Fruit fly (Drosophila melanogaster) whole organism, embryonic: ENCODE measurements around the gene CG14253.

Experiments
- ATbp ChIP-seq: fragments of 200-800 bp; sonication (Bioruptor generic); optimal IDR thresholded peaks from 2 replicates; lab custom pipeline; 2017; ENCODE audit warnings: missing biosample characterization, mild to moderate bottlenecking, missing genetic modification characterization, missing genetic modification reagents
- CG10274 ChIP-seq: fragments of 200-800 bp; sonication (Bioruptor generic); optimal IDR thresholded peaks from 3 replicates; lab custom pipeline; 2017; ENCODE audit warnings: missing biosample characterization, mild to moderate bottlenecking, missing genetic modification characterization
- CG10321 ChIP-seq: fragments of 200-800 bp; sonication (Bioruptor generic); IDR thresholded peaks from 2 replicates; pipeline ENCODE4 v1.3.6; 2022; ENCODE audit warnings: missing biosample characterization, missing genetic modification characterization
- CG11456 ChIP-seq: fragments of 200-800 bp; sonication (Bioruptor generic); IDR thresholded peaks from 3 replicates; pipeline ENCODE4 v1.3.6; 2022; ENCODE audit warnings: missing biosample characterization, missing genetic modification characterization
- CG12744 ChIP-seq: fragments of 200-800 bp; sonication (Bioruptor generic); optimal IDR thresholded peaks from 2 replicates; lab custom pipeline; 2016; ENCODE audit warnings: missing biosample characterization, missing genetic modification characterization
- CG13624 ChIP-seq: fragments of 200-800 bp; sonication (Bioruptor generic); optimal IDR thresholded peaks from 2 replicates; lab custom pipeline; 2016; ENCODE audit warnings: missing biosample characterization, missing genetic modification characterization
- CG15479 ChIP-seq: fragments of 200-800 bp; sonication (Bioruptor generic); optimal IDR thresholded peaks from 3 replicates; lab custom pipeline; 2019; ENCODE audit warnings: missing biosample characterization, mild to moderate bottlenecking, missing genetic modification characterization, moderate library complexity
- CG16813 ChIP-seq: fragments of 200-800 bp; sonication (Bioruptor generic); IDR thresholded peaks from 3 replicates; pipeline ENCODE4 v1.3.6; 2022; ENCODE audit warnings: missing biosample characterization, missing genetic modification characterization; ENCODE audit not compliant: partially characterized antibody
- CG17359 ChIP-seq: fragments of 200-800 bp; sonication (Bioruptor generic); optimal IDR thresholded peaks from 3 replicates; lab custom pipeline; 2018; ENCODE audit warnings: missing biosample characterization, mild to moderate bottlenecking, missing genetic modification characterization, moderate library complexity
- CG17385 ChIP-seq: fragments of 200-800 bp; sonication (Bioruptor generic); optimal IDR thresholded peaks from 3 replicates; lab custom pipeline; 2018; ENCODE audit warnings: missing biosample characterization, mild to moderate bottlenecking, missing genetic modification characterization
- CG17568 ChIP-seq: fragments of 200-800 bp; sonication (Bioruptor generic); optimal IDR thresholded peaks from 2 replicates; lab custom pipeline; 2018; ENCODE audit warnings: missing biosample characterization, mild to moderate bottlenecking, missing genetic modification characterization, moderate library complexity
- CG2202 ChIP-seq: fragments of 200-800 bp; sonication (Bioruptor generic); optimal IDR thresholded peaks from 2 replicates; lab custom pipeline; 2018; ENCODE audit warnings: missing biosample characterization, mild to moderate bottlenecking, missing genetic modification characterization
- CG2889 ChIP-seq: fragments of 200-800 bp; sonication (Bioruptor generic); IDR thresholded peaks from 3 replicates; pipeline ENCODE4 v1.3.6; 2022; ENCODE audit warnings: missing biosample characterization, missing genetic modification characterization
- CG31365 ChIP-seq: fragments of 200-800 bp; sonication (Bioruptor generic); optimal IDR thresholded peaks from 2 replicates; lab custom pipeline; 2018; ENCODE audit warnings: missing biosample characterization, mild to moderate bottlenecking, missing genetic modification characterization
- CG34422 ChIP-seq: fragments of 200-800 bp; sonication (Bioruptor generic); IDR thresholded peaks from 3 replicates; pipeline ENCODE4 v1.3.6; 2022; ENCODE audit warnings: missing biosample characterization, missing genetic modification characterization
- CG3847 ChIP-seq: fragments of 200-800 bp; sonication (Bioruptor generic); IDR thresholded peaks from 2 replicates; pipeline ENCODE4 v1.3.6; 2022; ENCODE audit warnings: missing biosample characterization, missing genetic modification characterization
- CG43689 ChIP-seq: fragments of 200-800 bp; sonication (Bioruptor generic); IDR thresholded peaks from 2 replicates; pipeline ENCODE4 v1.3.6; 2022; ENCODE audit warnings: missing biosample characterization, missing genetic modification characterization
- CG4424 ChIP-seq: fragments of 200-800 bp; sonication (Bioruptor generic); optimal IDR thresholded peaks from 3 replicates; lab custom pipeline; 2016; ENCODE audit warnings: missing biosample characterization, missing genetic modification characterization
- CG5180 ChIP-seq: fragments of 200-800 bp; sonication (Bioruptor generic); optimal IDR thresholded peaks from 3 replicates; lab custom pipeline; 2017; ENCODE audit warnings: missing biosample characterization, missing genetic modification characterization, mild to moderate bottlenecking, moderate library complexity, missing genetic modification reagents
- CG6272 ChIP-seq: fragments of 200-800 bp; sonication (Bioruptor generic); IDR thresholded peaks from 2 replicates; pipeline ENCODE4 v1.3.6; 2022; ENCODE audit warnings: missing biosample characterization, missing genetic modification characterization
- Dbx ChIP-seq: fragments of 200-800 bp; sonication (Bioruptor generic); IDR thresholded peaks from 3 replicates; pipeline ENCODE4 v1.3.6; 2022; ENCODE audit warnings: missing biosample characterization, missing genetic modification characterization
- Doc3 ChIP-seq: fragments of 200-800 bp; sonication (Bioruptor generic); IDR thresholded peaks from 3 replicates; pipeline ENCODE4 v1.3.6; 2022; ENCODE audit warnings: missing biosample characterization, missing genetic modification characterization; ENCODE audit not compliant: partially characterized antibody
- E2f2 ChIP-seq: fragments of 200-800 bp; sonication (Bioruptor generic); IDR thresholded peaks from 2 replicates; pipeline ENCODE4 v1.3.6; 2022; ENCODE audit warnings: missing biosample characterization, missing genetic modification characterization
- H2.0 ChIP-seq: fragments of 200-800 bp; sonication (Bioruptor generic); IDR thresholded peaks from 2 replicates; pipeline ENCODE4 v1.3.6; 2022; ENCODE audit warnings: missing biosample characterization, missing genetic modification characterization
- HLHmδ ChIP-seq: fragments of 200-800 bp; sonication (Bioruptor generic); optimal IDR thresholded peaks from 2 replicates; lab custom pipeline; 2018; ENCODE audit warnings: missing biosample characterization, mild to moderate bottlenecking, missing genetic modification characterization, moderate library complexity
- Hr78 ChIP-seq, 2 experiments: fragments of 200-800 bp in 1 of 2; fragments of >200 bp in 1 of 2; sonication (Bioruptor generic) in 1 of 2; optimal IDR thresholded peaks; 2 replicates each; lab custom pipeline; 2017 to 2019; ENCODE audit warnings: missing biosample characterization in 2 of 2, missing genetic modification characterization in 2 of 2, mild to moderate bottlenecking in 1 of 2, moderate library complexity in 1 of 2
- Lpt ChIP-seq: fragments of >200 bp; optimal IDR thresholded peaks from 2 replicates; lab custom pipeline; 2018; ENCODE audit warnings: missing biosample characterization, missing genetic modification characterization
- NfI ChIP-seq: fragments of 200-800 bp; sonication (Bioruptor generic); optimal IDR thresholded peaks from 3 replicates; lab custom pipeline; 2018; ENCODE audit warnings: missing biosample characterization, mild to moderate bottlenecking, missing genetic modification characterization, moderate library complexity
- Optix ChIP-seq: fragments of 200-800 bp; sonication (Bioruptor generic); IDR thresholded peaks from 3 replicates; pipeline ENCODE4 v1.3.6; 2022; ENCODE audit warnings: missing biosample characterization, missing genetic modification characterization
- corto ChIP-seq: fragments of 200-800 bp; sonication (Bioruptor generic); optimal IDR thresholded peaks from 2 replicates; lab custom pipeline; 2016; ENCODE audit warnings: missing biosample characterization, mild to moderate bottlenecking, missing genetic modification characterization, moderate library complexity
- crol ChIP-seq: fragments of 200-800 bp; sonication (Bioruptor generic); IDR thresholded peaks from 2 replicates; pipeline ENCODE4 v1.3.6; 2022; ENCODE audit warnings: missing biosample characterization, missing genetic modification characterization
- dpn ChIP-seq, 2 experiments: fragments of 200-800 bp; sonication (Bioruptor generic); optimal IDR thresholded peaks; 3 replicates each; lab custom pipeline; 2016; ENCODE audit warnings: missing biosample characterization in 2 of 2, missing genetic modification characterization in 2 of 2
- fd3F ChIP-seq: fragments of 200-800 bp; sonication (Bioruptor generic); optimal IDR thresholded peaks from 2 replicates; lab custom pipeline; 2018; ENCODE audit warnings: missing biosample characterization, mild to moderate bottlenecking, missing genetic modification characterization, moderate library complexity
- gcm ChIP-seq: fragments of 200-800 bp; sonication (Bioruptor generic); optimal IDR thresholded peaks from 2 replicates; lab custom pipeline; 2019; ENCODE audit warnings: missing biosample characterization, mild to moderate bottlenecking, missing genetic modification characterization, moderate library complexity
- gcm2 ChIP-seq: fragments of 200-800 bp; sonication (Bioruptor generic); optimal IDR thresholded peaks from 2 replicates; lab custom pipeline; 2016; ENCODE audit warnings: missing biosample characterization, missing genetic modification characterization
- grau ChIP-seq: fragments of 200-800 bp; optimal IDR thresholded peaks from 3 replicates; lab custom pipeline; 2019; ENCODE audit warnings: missing biosample characterization, mild to moderate bottlenecking, missing genetic modification characterization, moderate library complexity
- gsb-n ChIP-seq: fragments of 200-800 bp; sonication (Bioruptor generic); optimal IDR thresholded peaks from 3 replicates; lab custom pipeline; 2018; ENCODE audit warnings: missing biosample characterization, mild to moderate bottlenecking, missing genetic modification characterization
- ind ChIP-seq: fragments of 200-800 bp; sonication (Bioruptor generic); optimal IDR thresholded peaks from 3 replicates; lab custom pipeline; 2016; ENCODE audit warnings: missing biosample characterization, missing genetic modification characterization
- lola ChIP-seq, 3 experiments: fragments of >200 bp in 2 of 3; fragments of 200-800 bp in 1 of 3; sonication (Bioruptor generic) in 1 of 3; optimal IDR thresholded peaks; 2 replicates each; lab custom pipeline; 2017 to 2019; ENCODE audit warnings: missing biosample characterization in 3 of 3, missing genetic modification characterization in 3 of 3, mild to moderate bottlenecking in 1 of 3, moderate library complexity in 1 of 3
- nmo ChIP-seq: fragments of 200-800 bp; sonication (Bioruptor generic); optimal IDR thresholded peaks from 2 replicates; lab custom pipeline; 2018; ENCODE audit warnings: missing biosample characterization, mild to moderate bottlenecking, missing genetic modification characterization, moderate library complexity
- org-1 ChIP-seq: fragments of 200-800 bp; sonication (Bioruptor generic); optimal IDR thresholded peaks from 2 replicates; lab custom pipeline; 2017; ENCODE audit warnings: missing biosample characterization, missing genetic modification characterization
- pan ChIP-seq, 4 experiments: fragments of >200 bp in 3 of 4; fragments of 200-800 bp in 1 of 4; sonication (Bioruptor generic) in 1 of 4; optimal IDR thresholded peaks in 3 of 4; IDR thresholded peaks in 1 of 4; 2 replicates each; pipeline versions ENCODE4 v1.3.6 to Lab custom; 2017 to 2022; ENCODE audit warnings: missing biosample characterization in 2 of 4, missing genetic modification characterization in 2 of 4, mixed read lengths in 1 of 4
- prd ChIP-seq, 3 experiments: fragments of >200 bp in 2 of 3; fragments of 200-800 bp in 1 of 3; sonication (Bioruptor generic) in 1 of 3; optimal IDR thresholded peaks in 2 of 3; IDR thresholded peaks in 1 of 3; 2 replicates in 2 of 3; 3 replicates in 1 of 3; pipeline versions ENCODE4 v1.3.6 to Lab custom; 2017 to 2022; ENCODE audit warnings: missing biosample characterization in 1 of 3, missing genetic modification characterization in 1 of 3
- psq ChIP-seq: fragments of 200-800 bp; sonication (Bioruptor generic); optimal IDR thresholded peaks from 2 replicates; lab custom pipeline; 2017; ENCODE audit warnings: missing biosample characterization, missing genetic modification characterization
- schlank ChIP-seq: fragments of 200-800 bp; sonication (Bioruptor generic); optimal IDR thresholded peaks from 2 replicates; lab custom pipeline; 2018; ENCODE audit warnings: missing biosample characterization, mild to moderate bottlenecking, missing genetic modification characterization
- sim ChIP-seq: fragments of 200-800 bp; sonication (Bioruptor generic); IDR thresholded peaks from 2 replicates; pipeline ENCODE4 v1.3.6; 2022; ENCODE audit warnings: missing biosample characterization, missing genetic modification characterization
- sob ChIP-seq: fragments of 200-800 bp; sonication (Bioruptor generic); IDR thresholded peaks from 2 replicates; pipeline ENCODE4 v1.3.6; 2022; ENCODE audit warnings: missing biosample characterization, missing genetic modification characterization
- sr ChIP-seq: fragments of 200-800 bp; sonication (Bioruptor generic); IDR thresholded peaks from 3 replicates; pipeline ENCODE4 v1.3.6; 2022; ENCODE audit warnings: missing biosample characterization, missing genetic modification characterization
- unc-4 ChIP-seq: fragments of 200-800 bp; sonication (Bioruptor generic); IDR thresholded peaks from 2 replicates; pipeline ENCODE4 v1.3.6; 2022; ENCODE audit warnings: missing biosample characterization, missing genetic modification characterization; ENCODE audit not compliant: partially characterized antibody

CG14253 gene

DNA sequence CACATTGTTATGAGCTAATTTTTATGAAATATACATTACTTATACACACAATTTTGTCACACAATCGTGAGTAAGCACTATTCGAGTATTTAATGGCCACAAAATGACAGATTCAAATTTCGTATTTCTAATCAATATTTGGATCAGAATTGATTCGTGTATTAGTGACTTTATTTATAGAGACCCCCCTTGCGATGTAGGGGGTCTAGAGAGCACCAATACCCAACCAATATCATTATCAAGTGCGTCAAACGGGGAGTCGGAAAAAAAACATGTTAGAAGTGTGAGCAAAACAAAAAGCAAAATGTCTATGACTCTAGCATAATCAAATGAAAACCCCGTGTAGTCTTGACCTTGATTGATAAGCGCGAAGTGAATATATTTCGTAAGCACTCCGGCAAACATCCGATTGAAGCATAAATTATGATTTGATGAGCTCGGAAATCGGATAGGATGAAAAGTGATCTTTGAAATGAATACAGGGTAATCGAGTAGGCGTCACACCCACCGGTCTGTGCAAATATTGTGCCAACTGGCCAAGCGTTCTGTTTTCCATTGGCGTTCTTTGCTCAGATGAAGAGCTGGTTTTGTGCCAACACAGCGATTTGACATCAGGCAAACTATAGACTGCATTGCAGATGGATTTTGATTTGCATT is 26.0 kb upstream of the CG14253 start (continued):
- TF ChIP-seq CG12744 (GFP tag; lab: Kevin White, UChicago) (no peak), E2f2 (GFP tag; lab: Robert Waterston, UW) (no peak), schlank (tag; lab: Kevin White, UChicago) (no peak), H2.0 (no peak), CG15479 (GFP tag; lab: Kevin White, UChicago) (no peak), Hr78 (GFP tag; optimal IDR thresholded peaks at IDR 0.05; lab: Kevin White, UChicago) (no peak), CG16813 (GFP tag; lab: Robert Waterston, UW) (no peak), CG31365 (tag; lab: Kevin White, UChicago) (no peak), psq (GFP tag; lab: Kevin White, UChicago) (no peak), dpn (GFP tag; optimal IDR thresholded peaks at IDR 0.05; lab: Kevin White, UChicago) (peak in 1 of 2 experiments; percentile 19), corto (GFP tag; lab: Kevin White, UChicago) (no peak), CG2889 (GFP tag; lab: Robert Waterston, UW) (no peak), CG17568 (peak; percentile 32), ind (GFP tag; lab: Kevin White, UChicago) (peak; percentile 47), Optix (GFP tag; lab: Robert Waterston, UW) (no peak), sr (GFP tag; lab: Robert Waterston, UW) (no peak), CG34422 (GFP tag; lab: Robert Waterston, UW) (no peak), lola (GFP tag; optimal IDR thresholded peaks at IDR 0.05; lab: Kevin White, UChicago) (no peak), fd3F (GFP tag; lab: Kevin White, UChicago) (no peak), Doc3 (GFP tag; lab: Robert Waterston, UW) (no peak), unc-4 (no peak), nmo (GFP tag; lab: Kevin White, UChicago) (no peak), CG3847 (no peak), gsb-n (tag; lab: Kevin White, UChicago) (no peak), org-1 (GFP tag; lab: Kevin White, UChicago) (no peak), CG5180 (no peak), ATbp (GFP tag; lab: Kevin White, UChicago) (no peak), NfI (GFP tag; lab: Kevin White, UChicago) (no peak), grau (tag; lab: Kevin White, UChicago) (peak; percentile 41), CG11456 (GFP tag; lab: Robert Waterston, UW) (no peak), CG43689 (GFP tag; lab: Robert Waterston, UW) (no peak), Dbx (GFP tag; lab: Robert Waterston, UW) (peak; percentile 36; the same call in 1 of the 3 replicates), sob (GFP tag; lab: Robert Waterston, UW) (peak; percentile 20; the same call in 1 of the 2 replicates), CG17359 (tag; lab: Kevin White, UChicago) (no peak), CG2202 (no peak), CG17385 (GFP tag; lab: Kevin White, UChicago) (peak; percentile 42), gcm (GFP tag; lab: Kevin White, UChicago) (no peak), prd (optimal IDR thresholded peaks at IDR 0.05; lab: Kevin White, UChicago) (no peak), prd (GFP tag; IDR thresholded peaks at IDR 0.05; lab: Robert Waterston, UW) (no peak), CG13624 (GFP tag; lab: Kevin White, UChicago) (peak; percentile 30), crol (GFP tag; lab: Robert Waterston, UW) (no peak), CG6272 (GFP tag; lab: Robert Waterston, UW) (no peak), CG10274 (GFP tag; lab: Kevin White, UChicago) (peak; percentile 97), HLHmδ (GFP tag; lab: Kevin White, UChicago) (no peak), Lpt (GFP tag; lab: Kevin White, UChicago) (no peak), CG10321 (no peak), sim (GFP tag; lab: Robert Waterston, UW) (no peak), pan (optimal IDR thresholded peaks at IDR 0.05; lab: Kevin White, UChicago) (no peak), pan (GFP tag; optimal IDR thresholded peaks at IDR 0.05 in 1 of 2, IDR thresholded peaks at IDR 0.05 in 1 of 2) (no peak), gcm2 (no peak), CG4424 (GFP tag; lab: Kevin White, UChicago) (no peak)
